Worm (Caenorhabditis elegans): Measurements from ENCODE around the gene C54F6.17.

DNA sequence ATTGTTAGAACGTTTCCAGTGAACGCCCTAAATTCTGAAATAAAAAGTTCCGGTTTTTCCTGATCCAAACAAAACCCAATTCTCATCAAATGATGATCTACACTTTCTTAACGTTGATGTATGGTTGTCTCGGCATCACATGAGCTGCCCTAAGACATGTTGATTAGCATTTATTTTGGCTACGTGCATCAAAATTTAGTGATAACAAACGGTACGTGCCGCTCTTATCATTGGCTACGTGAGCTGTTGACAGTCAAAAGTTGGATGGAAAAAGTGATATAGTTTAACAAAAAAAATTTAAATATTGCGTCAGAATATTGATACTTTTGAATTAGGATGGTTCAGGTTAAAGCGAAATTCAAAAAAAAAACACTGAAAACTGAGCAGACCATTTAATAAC, 20.8 kb downstream of the C54F6.17 start:
- TF ChIP-seq lin-13 (GFP tag; optimal IDR thresholded peaks at IDR 0.05) (no peak), lin-29 (GFP tag; IDR thresholded peaks at IDR 0.05) (no peak), ZK546.5 (tag; optimal IDR thresholded peaks at IDR 0.05) (no peak), R02D3.7 (tag; optimal IDR thresholded peaks at IDR 0.05) (no peak), nhr-76 (tag; optimal IDR thresholded peaks at IDR 0.05) (no peak), ama-1 (optimal IDR thresholded peaks at IDR 0.05) (no peak), spr-1 (tag; optimal IDR thresholded peaks at IDR 0.05) (no peak), F49E8.2 (tag; optimal IDR thresholded peaks at IDR 0.05; ENCODE audit: borderline replicate concordance) (no peak), nhr-111 (GFP tag; optimal IDR thresholded peaks at IDR 0.05) (no peak), egl-43 (GFP tag; IDR thresholded peaks at IDR 0.05) (no peak)

All from whole organism, L4 larva.